Fruit fly (Drosophila melanogaster) whole organism, adult: Measurements from ENCODE around the gene IFT57.

Source experiments
- CG11617 ChIP-seq: fragments of 200-800 bp; sonication (Bioruptor generic); optimal IDR thresholded peaks from 2 replicates; lab custom pipeline; 2017; ENCODE audit warnings: mild to moderate bottlenecking, missing biosample characterization, missing genetic modification reagents, missing genetic modification characterization
- CG12768 ChIP-seq: fragments of 200-800 bp; sonication (Bioruptor generic); optimal IDR thresholded peaks from 2 replicates; lab custom pipeline; 2017; ENCODE audit warnings: missing biosample characterization, missing genetic modification characterization, mild to moderate bottlenecking, moderate library complexity, missing genetic modification reagents
- CG14711 ChIP-seq: fragments of 200-800 bp; sonication (Bioruptor generic); optimal IDR thresholded peaks from 2 replicates; lab custom pipeline; 2018; ENCODE audit warnings: missing biosample characterization, mild to moderate bottlenecking, missing genetic modification characterization, moderate library complexity
- CG1620 ChIP-seq: fragments of 200-800 bp; sonication (Bioruptor generic); optimal IDR thresholded peaks from 2 replicates; lab custom pipeline; 2016; ENCODE audit warnings: missing biosample characterization, missing genetic modification characterization
- CG33017 ChIP-seq: fragments of 200-800 bp; sonication (Bioruptor generic); optimal IDR thresholded peaks from 2 replicates; lab custom pipeline; 2018; ENCODE audit warnings: missing biosample characterization, mild to moderate bottlenecking, missing genetic modification characterization, moderate library complexity
- CG5204 ChIP-seq: fragments of 200-800 bp; sonication (Bioruptor generic); optimal IDR thresholded peaks from 2 replicates; lab custom pipeline; 2016; ENCODE audit warnings: missing biosample characterization, missing genetic modification characterization
- CG7045 ChIP-seq: fragments of 200-800 bp; sonication (Bioruptor generic); optimal IDR thresholded peaks from 2 replicates; lab custom pipeline; 2017; ENCODE audit warnings: missing biosample characterization, mild to moderate bottlenecking, missing genetic modification characterization
- CG7101 ChIP-seq: fragments of 200-800 bp; sonication (Bioruptor generic); optimal IDR thresholded peaks from 2 replicates; lab custom pipeline; 2018; ENCODE audit warnings: missing biosample characterization, mild to moderate bottlenecking, missing genetic modification characterization, moderate library complexity
- Clk ChIP-seq: fragments of 200-800 bp; sonication (Bioruptor generic); optimal IDR thresholded peaks from 2 replicates; lab custom pipeline; 2017; ENCODE audit warnings: missing biosample characterization, missing genetic modification characterization
- Crg-1 ChIP-seq: fragments of 200-800 bp; sonication (Bioruptor generic); optimal IDR thresholded peaks from 2 replicates; lab custom pipeline; 2016; ENCODE audit warnings: missing biosample characterization, missing genetic modification characterization
- Hr96 ChIP-seq: fragments of 200-800 bp; sonication (Bioruptor generic); optimal IDR thresholded peaks from 2 replicates; lab custom pipeline; 2016; ENCODE audit warnings: missing biosample characterization, missing genetic modification characterization
- Mnt ChIP-seq: fragments of 200-800 bp; sonication (Bioruptor generic); optimal IDR thresholded peaks from 2 replicates; lab custom pipeline; 2016; ENCODE audit warnings: missing biosample characterization, mild to moderate bottlenecking, missing genetic modification characterization
- bab1 ChIP-seq: fragments of 200-800 bp; sonication (Bioruptor generic); optimal IDR thresholded peaks from 3 replicates; lab custom pipeline; 2019; ENCODE audit warnings: missing biosample characterization, mild to moderate bottlenecking, missing genetic modification characterization, moderate library complexity
- cic ChIP-seq: fragments of 200-800 bp; sonication (Bioruptor generic); optimal IDR thresholded peaks from 2 replicates; lab custom pipeline; 2017; ENCODE audit warnings: missing biosample characterization, mild to moderate bottlenecking, missing genetic modification characterization, moderate library complexity
- cnc ChIP-seq, 2 experiments: fragments of >200 bp; optimal IDR thresholded peaks; 2 replicates each; lab custom pipeline; 2017
- kay ChIP-seq: fragments of 200-800 bp; sonication (Bioruptor generic); peaks from one replicate; lab custom pipeline; 2016; ENCODE audit warnings: missing biosample characterization, missing genetic modification characterization, borderline replicate concordance
- ovo ChIP-seq: fragments of 200-800 bp; sonication (Bioruptor generic); optimal IDR thresholded peaks from 2 replicates; lab custom pipeline; 2016; ENCODE audit warnings: missing biosample characterization, missing genetic modification characterization
- pad ChIP-seq: fragments of 200-800 bp; sonication (Bioruptor generic); optimal IDR thresholded peaks from 3 replicates; lab custom pipeline; 2017; ENCODE audit warnings: missing biosample characterization, missing genetic modification characterization, mild to moderate bottlenecking, moderate library complexity, missing genetic modification reagents
- tj ChIP-seq: fragments of 200-800 bp; sonication (Bioruptor generic); optimal IDR thresholded peaks from 3 replicates; lab custom pipeline; 2017; ENCODE audit warnings: missing biosample characterization, mild to moderate bottlenecking, missing genetic modification characterization, moderate library complexity
- toe ChIP-seq: fragments of 200-800 bp; sonication (Bioruptor generic); optimal IDR thresholded peaks from 2 replicates; lab custom pipeline; 2016; ENCODE audit warnings: missing biosample characterization, missing genetic modification characterization

IFT57 gene

dm6 chr2L:3530186-3530832 is at the start of gene IFT57, which contains the start of gene Spindly:
Gene IFT57, plus strand, starts transcription at chr2L:3530789.
Gene Spindly, minus strand, starts transcription at chr2L:3530317.
- TF ChIP-seq CG1620 (GFP tag; lab: Kevin White, UChicago) = no peak
- TF ChIP-seq CG7045 (GFP tag; lab: Kevin White, UChicago) = no peak
- no peak for TF ChIP-seq toe (GFP tag; lab: Kevin White, UChicago)
- no peak for TF ChIP-seq kay (GFP tag; lab: Kevin White, UChicago)
- no peak for TF ChIP-seq CG12768
- TF ChIP-seq CG11617 = no peak
- TF ChIP-seq Hr96 (GFP tag; lab: Kevin White, UChicago) = no peak
- no peak for TF ChIP-seq cic (GFP tag; lab: Kevin White, UChicago)
- TF ChIP-seq ovo (GFP tag; lab: Kevin White, UChicago) = no peak
- no peak for TF ChIP-seq pad (GFP tag; lab: Kevin White, UChicago)
- TF ChIP-seq tj (GFP tag; lab: Kevin White, UChicago) = no peak
- no peak for TF ChIP-seq cnc (optimal IDR thresholded peaks at IDR 0.05; lab: Kevin White, UChicago)
- no peak for TF ChIP-seq CG14711 (tag; lab: Kevin White, UChicago)
- TF ChIP-seq CG33017 (tag; lab: Kevin White, UChicago) = no peak
- no peak for TF ChIP-seq Mnt (GFP tag; lab: Kevin White, UChicago)
- TF ChIP-seq CG7101 (tag; lab: Kevin White, UChicago) = no peak
- TF ChIP-seq Clk (GFP tag; lab: Kevin White, UChicago) = no peak

- TF ChIP-seq cic (GFP tag; lab: Kevin White, UChicago) = no peak
- TF ChIP-seq CG33017 (tag; lab: Kevin White, UChicago) = no peak
- no peak for TF ChIP-seq ovo (GFP tag; lab: Kevin White, UChicago)
- TF ChIP-seq cnc (optimal IDR thresholded peaks at IDR 0.05; lab: Kevin White, UChicago) = no peak
- TF ChIP-seq CG7045 (GFP tag; lab: Kevin White, UChicago) = no peak
- TF ChIP-seq CG7101 (tag; lab: Kevin White, UChicago) = no peak
- TF ChIP-seq CG1620 (GFP tag; lab: Kevin White, UChicago) = no peak
- no peak for TF ChIP-seq CG5204 (GFP tag; lab: Kevin White, UChicago)
- no peak for TF ChIP-seq CG11617
- TF ChIP-seq CG12768 = no peak
These were observed 48.6 kb upstream of the IFT57 start for dm6 chr2L:3482037-3482436.

- TF ChIP-seq Clk (GFP tag; lab: Kevin White, UChicago) (no peak), tj (GFP tag; lab: Kevin White, UChicago) (no peak), CG12768 (no peak), CG7045 (GFP tag; lab: Kevin White, UChicago) (peak; percentile 40), CG14711 (tag; lab: Kevin White, UChicago) (no peak), kay (GFP tag; lab: Kevin White, UChicago) (no peak)
These were observed 47.9 kb upstream of the IFT57 start for dm6 chr2L:3482712-3483111.

- TF ChIP-seq CG1620 (GFP tag; lab: Kevin White, UChicago) (no peak), Mnt (GFP tag; lab: Kevin White, UChicago) (no peak), CG12768 (no peak), tj (GFP tag; lab: Kevin White, UChicago) (no peak), ovo (GFP tag; lab: Kevin White, UChicago) (no peak), CG5204 (GFP tag; lab: Kevin White, UChicago) (no peak), Crg-1 (GFP tag; lab: Kevin White, UChicago) (no peak), bab1 (GFP tag; lab: Kevin White, UChicago) (no peak), Clk (GFP tag; lab: Kevin White, UChicago) (no peak), CG11617 (no peak), toe (GFP tag; lab: Kevin White, UChicago) (no peak)
These were observed 46.9 kb upstream of the IFT57 start for dm6 chr2L:3483672-3484071.

dm6 chr2L:3484759-3485158 is 45.8 kb upstream of the IFT57 start:
- TF ChIP-seq Crg-1 (GFP tag; lab: Kevin White, UChicago) (no peak), Mnt (GFP tag; lab: Kevin White, UChicago) (no peak), ovo (GFP tag; lab: Kevin White, UChicago) (no peak), CG1620 (GFP tag; lab: Kevin White, UChicago) (no peak), toe (GFP tag; lab: Kevin White, UChicago) (no peak), bab1 (GFP tag; lab: Kevin White, UChicago) (no peak), pad (GFP tag; lab: Kevin White, UChicago) (no peak), tj (GFP tag; lab: Kevin White, UChicago) (no peak)

dm6 chr2L:3485506-3485905 is 45.1 kb upstream of the IFT57 start:
- TF ChIP-seq CG33017 (tag; lab: Kevin White, UChicago) (no peak), Clk (GFP tag; lab: Kevin White, UChicago) (no peak), Hr96 (GFP tag; lab: Kevin White, UChicago) (no peak)

dm6 chr2L:3490971-3491370 is 39.6 kb upstream of the IFT57 start, which contains the start of gene CG15414:
Gene CG15414, minus strand, starts transcription at chr2L:3491071.
- TF ChIP-seq cnc (optimal IDR thresholded peaks at IDR 0.05; lab: Kevin White, UChicago) = no peak
- TF ChIP-seq CG11617 = no peak
- no peak for TF ChIP-seq toe (GFP tag; lab: Kevin White, UChicago)
- TF ChIP-seq pad (GFP tag; lab: Kevin White, UChicago) = no peak
- no peak for TF ChIP-seq tj (GFP tag; lab: Kevin White, UChicago)
- no peak for TF ChIP-seq CG7045 (GFP tag; lab: Kevin White, UChicago)
- TF ChIP-seq CG7101 (tag; lab: Kevin White, UChicago) = no peak
- TF ChIP-seq CG1620 (GFP tag; lab: Kevin White, UChicago) = no peak
- TF ChIP-seq ovo (GFP tag; lab: Kevin White, UChicago) = no peak
